Worm (Caenorhabditis elegans): ENCODE measurements around the gene twk-25.

The twk-25 gene

ce11 chrIV:11526189-11526588 is 21.7 kb downstream of the twk-25 start:
- TF ChIP-seq snpc-4 (tag; optimal IDR thresholded peaks at IDR 0.05) (no peak), elt-3 (tag; optimal IDR thresholded peaks at IDR 0.05) (no peak), zag-1 (tag; optimal IDR thresholded peaks at IDR 0.05) (no peak)

- TF ChIP-seq lin-39 (tag; optimal IDR thresholded peaks at IDR 0.05): no peak
- no peak for TF ChIP-seq sem-4 (tag; optimal IDR thresholded peaks at IDR 0.05)
- no peak for TF ChIP-seq nhr-25 (tag; optimal IDR thresholded peaks at IDR 0.05)
- TF ChIP-seq blmp-1 (tag; optimal IDR thresholded peaks at IDR 0.05; ENCODE audit: insufficient read depth): no peak
- TF ChIP-seq gmeb-1 (tag; optimal IDR thresholded peaks at IDR 0.05): no peak
- TF ChIP-seq nhr-237 (tag; optimal IDR thresholded peaks at IDR 0.05): no peak
- TF ChIP-seq elt-1 (tag; optimal IDR thresholded peaks at IDR 0.05): no peak
- TF ChIP-seq nhr-11 (tag; optimal IDR thresholded peaks at IDR 0.05): no peak
- peak in 1 of 2 experiments; percentile 7 for TF ChIP-seq lsy-2 (tag; optimal IDR thresholded peaks at IDR 0.05)
- TF ChIP-seq dmd-4 (tag; optimal IDR thresholded peaks at IDR 0.05): no peak
- TF ChIP-seq nhr-12 (tag; optimal IDR thresholded peaks at IDR 0.05): no peak
- no peak for TF ChIP-seq ZK546.5 (tag; optimal IDR thresholded peaks at IDR 0.05)
- peak; percentile 8 for TF ChIP-seq unc-55 (GFP tag; optimal IDR thresholded peaks at IDR 0.05)
- no peak for TF ChIP-seq mdl-1 (tag; optimal IDR thresholded peaks at IDR 0.05)
- no peak for TF ChIP-seq unc-39 (tag; optimal IDR thresholded peaks at IDR 0.05)
- TF ChIP-seq ama-1 (optimal IDR thresholded peaks at IDR 0.05): peak; percentile 42
- TF ChIP-seq ztf-11 (tag; optimal IDR thresholded peaks at IDR 0.05): no peak
- no peak for TF ChIP-seq sma-3 (GFP tag; optimal IDR thresholded peaks at IDR 0.05)
These were observed 23.2 kb downstream of the twk-25 start, which contains the start of gene M04B2.2 for ce11 chrIV:11527752-11528151. TSS of gene M04B2.2 (plus strand) at chrIV:11528052.

- TF ChIP-seq mab-5 (tag; optimal IDR thresholded peaks at IDR 0.05): no peak
- TF ChIP-seq ztf-1 (GFP tag; conservative IDR thresholded peaks at IDR 0.05): no peak
- TF ChIP-seq Y55F3AM.14 (GFP tag; optimal IDR thresholded peaks at IDR 0.05): no peak
- no peak for TF ChIP-seq skn-1 (tag; optimal IDR thresholded peaks at IDR 0.05)
- no peak for TF ChIP-seq nhr-237 (tag; optimal IDR thresholded peaks at IDR 0.05)
- no peak for TF ChIP-seq ceh-82 (tag; optimal IDR thresholded peaks at IDR 0.05)
- no peak for TF ChIP-seq unc-39 (tag; optimal IDR thresholded peaks at IDR 0.05)
- no peak for TF ChIP-seq lin-39 (tag; optimal IDR thresholded peaks at IDR 0.05)
- no peak for TF ChIP-seq snpc-4 (tag; optimal IDR thresholded peaks at IDR 0.05)
- TF ChIP-seq lin-11 (tag; optimal IDR thresholded peaks at IDR 0.05): no peak
- TF ChIP-seq ztf-11 (tag; optimal IDR thresholded peaks at IDR 0.05): no peak
- TF ChIP-seq peb-1 (tag; optimal IDR thresholded peaks at IDR 0.05): no peak
- TF ChIP-seq blmp-1 (tag; optimal IDR thresholded peaks at IDR 0.05; ENCODE audit: insufficient read depth): no peak
- TF ChIP-seq F13H6.1 (tag; optimal IDR thresholded peaks at IDR 0.05): no peak
- no peak for TF ChIP-seq ama-1 (optimal IDR thresholded peaks at IDR 0.05)
- no peak for TF ChIP-seq nhr-11 (tag; optimal IDR thresholded peaks at IDR 0.05)
- TF ChIP-seq C34F6.9 (tag; optimal IDR thresholded peaks at IDR 0.05): no peak
- no peak for TF ChIP-seq lin-13 (GFP tag; optimal IDR thresholded peaks at IDR 0.05)
- no peak for TF ChIP-seq ztf-4 (tag; optimal IDR thresholded peaks at IDR 0.05)
- no peak for TF ChIP-seq dmd-4 (tag; optimal IDR thresholded peaks at IDR 0.05)
These were observed 44.2 kb downstream of the twk-25 start, which contains the start of gene M04B2.7 for ce11 chrIV:11548671-11549070. TSS of gene M04B2.7 (minus strand) at chrIV:11548771.

- TF ChIP-seq nhr-21 (tag; optimal IDR thresholded peaks at IDR 0.05) (peak; percentile 33), sma-3 (GFP tag; optimal IDR thresholded peaks at IDR 0.05) (peak; percentile 75), nhr-25 (tag; optimal IDR thresholded peaks at IDR 0.05) (no peak), lin-11 (tag; optimal IDR thresholded peaks at IDR 0.05) (peak; percentile 45), nhr-129 (tag; optimal IDR thresholded peaks at IDR 0.05) (peak; percentile 95), Y55F3AM.14 (GFP tag; optimal IDR thresholded peaks at IDR 0.05) (peak; percentile 60), lin-13 (GFP tag; optimal IDR thresholded peaks at IDR 0.05) (peak; percentile 53), lsy-2 (tag; optimal IDR thresholded peaks at IDR 0.05) (peak; percentile 58 to 80), nhr-11 (tag; optimal IDR thresholded peaks at IDR 0.05) (peak; percentile 36), peb-1 (tag; optimal IDR thresholded peaks at IDR 0.05) (no peak), elt-1 (tag; optimal IDR thresholded peaks at IDR 0.05) (no peak), unc-62 (GFP tag; optimal IDR thresholded peaks at IDR 0.05) (no peak), C34F6.9 (tag; optimal IDR thresholded peaks at IDR 0.05) (peak; percentile 76), nhr-77 (tag; optimal IDR thresholded peaks at IDR 0.05) (no peak), sem-4 (tag; optimal IDR thresholded peaks at IDR 0.05) (peak; percentile 39), R02D3.7 (tag; optimal IDR thresholded peaks at IDR 0.05) (peak; percentile 5), mbf-1 (tag; optimal IDR thresholded peaks at IDR 0.05) (no peak), crh-2 (tag; optimal IDR thresholded peaks at IDR 0.05) (peak; percentile 80), nhr-237 (tag; optimal IDR thresholded peaks at IDR 0.05) (no peak), lin-39 (tag; optimal IDR thresholded peaks at IDR 0.05) (no peak), gmeb-1 (tag; optimal IDR thresholded peaks at IDR 0.05) (peak; percentile 78), mdl-1 (tag; optimal IDR thresholded peaks at IDR 0.05) (peak in 1 of 2 experiments; percentile 38), nhr-10 (tag; optimal IDR thresholded peaks at IDR 0.05) (no peak), mab-5 (tag; optimal IDR thresholded peaks at IDR 0.05) (no peak), blmp-1 (tag; optimal IDR thresholded peaks at IDR 0.05; ENCODE audit: insufficient read depth) (peak; percentile 2), nhr-6 (tag; optimal IDR thresholded peaks at IDR 0.05) (peak; percentile 63), fos-1 (tag; optimal IDR thresholded peaks at IDR 0.05) (peak; percentile 84), ztf-11 (tag; optimal IDR thresholded peaks at IDR 0.05) (no peak), sma-9 (GFP tag; optimal IDR thresholded peaks at IDR 0.05) (peak; percentile 74), sma-9 (tag; optimal IDR thresholded peaks at IDR 0.05) (no peak)
These were observed 45.2 kb downstream of the twk-25 start for ce11 chrIV:11549694-11550093.
